Fruit fly (Drosophila melanogaster) Kc167 (cell line): ENCODE data around the gene CG10194.

Experiments
- h ChIP-seq: fragments of >200 bp; optimal IDR thresholded peaks from 3 replicates; lab custom pipeline; 2018; ENCODE audit warnings: missing external identifiers
- insv ChIP-seq: fragments of >200 bp; optimal IDR thresholded peaks from 3 replicates; lab custom pipeline; 2018; ENCODE audit warnings: missing external identifiers

- TF ChIP-seq h (lab: Kevin White, UChicago) = no peak
- no peak for TF ChIP-seq insv (lab: Kevin White, UChicago)
Observed at dm6 chr2L:19519611-19520010, 29.7 kb upstream of the CG10194 start.
